Fruit fly (Drosophila melanogaster): ENCODE results near the gene CG5421.

CG5421 gene

DNA sequence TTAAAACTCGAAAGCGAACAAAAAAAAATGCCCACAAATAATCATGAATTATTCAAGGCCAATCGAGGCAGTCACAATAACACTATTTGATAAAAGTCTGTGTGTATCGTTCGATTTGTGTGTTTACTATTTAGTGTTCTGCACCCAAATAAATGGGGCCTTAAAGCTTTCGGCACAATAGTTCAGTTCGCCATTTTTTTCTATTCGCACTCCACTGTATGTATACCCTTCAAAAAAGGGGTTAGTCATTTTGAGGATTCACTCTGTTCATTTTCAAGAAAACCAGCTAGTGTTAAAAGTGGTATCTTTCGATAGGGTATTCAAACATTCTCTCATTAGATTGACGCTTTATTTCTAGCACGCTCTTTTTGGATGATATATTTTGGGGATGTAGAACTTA lies 19.7 kb upstream of the CG5421 start (continued):
- peak; percentile 7; the same call in 1 of the 2 replicates for TF ChIP-seq CG4730 (GFP tag; IDR thresholded peaks at IDR 0.05)
- no peak for TF ChIP-seq Bdp1 (GFP tag; optimal IDR thresholded peaks at IDR 0.05)
- TF ChIP-seq bigmax (GFP tag; optimal IDR thresholded peaks at IDR 0.05), result no peak
- TF ChIP-seq Hr3 (GFP tag; optimal IDR thresholded peaks at IDR 0.05), result no peak
- TF ChIP-seq slp2 (GFP tag; optimal IDR thresholded peaks at IDR 0.05), result no peak
- TF ChIP-seq CG10267 (tag; optimal IDR thresholded peaks at IDR 0.05), result peak; percentile 4
- TF ChIP-seq CG11723 (GFP tag; optimal IDR thresholded peaks at IDR 0.05), result peak; percentile 14
- no peak for TF ChIP-seq nmo (GFP tag; optimal IDR thresholded peaks at IDR 0.05)
- TF ChIP-seq Abd-B (GFP tag; optimal IDR thresholded peaks at IDR 0.05), result no peak
- TF ChIP-seq Lpt (GFP tag; optimal IDR thresholded peaks at IDR 0.05), result no peak
- TF ChIP-seq Rfx (GFP tag; IDR thresholded peaks at IDR 0.05), result peak; percentile 90
- 0 out of 2 replicates have a peak, but pooled peaks have one; percentile 7 for TF ChIP-seq CG11696 (GFP tag; IDR thresholded peaks at IDR 0.05)
- TF ChIP-seq abd-A (tag; optimal IDR thresholded peaks at IDR 0.05), result peak; percentile 96
- peak; percentile 12 for TF ChIP-seq nau (GFP tag; optimal IDR thresholded peaks at IDR 0.05)
- TF ChIP-seq CG1529 (GFP tag; optimal IDR thresholded peaks at IDR 0.05), result no peak
- TF ChIP-seq CG14667 (GFP tag; IDR thresholded peaks at IDR 0.05), result no peak
- no peak for TF ChIP-seq CG9797 (GFP tag; optimal IDR thresholded peaks at IDR 0.05)
- peak; percentile 17 for TF ChIP-seq CG10209 (GFP tag; optimal IDR thresholded peaks at IDR 0.05)
- TF ChIP-seq CG17568 (GFP tag; optimal IDR thresholded peaks at IDR 0.05), result no peak
- no peak for TF ChIP-seq Rx (GFP tag; IDR thresholded peaks at IDR 0.05)
- peak; percentile 73 for TF ChIP-seq CG34376 (GFP tag; optimal IDR thresholded peaks at IDR 0.05)
- TF ChIP-seq CTCF (GFP tag; optimal IDR thresholded peaks at IDR 0.05), result no peak
- TF ChIP-seq usp (GFP tag; optimal IDR thresholded peaks at IDR 0.05), result no peak
- TF ChIP-seq ash1 (GFP tag; optimal IDR thresholded peaks at IDR 0.05), result no peak
- TF ChIP-seq Gug (GFP tag; IDR thresholded peaks at IDR 0.05), result peak; percentile 55; the same call in 2 of the 4 replicates
- no peak for TF ChIP-seq peb (GFP tag; IDR thresholded peaks at IDR 0.05)
- TF ChIP-seq CG10366 (GFP tag; IDR thresholded peaks at IDR 0.05), result 0 out of 2 replicates have a peak, but pooled peaks have one; percentile 8
- 0 out of 2 replicates have a peak, but pooled peaks have one; percentile 19 for TF ChIP-seq cas (GFP tag; IDR thresholded peaks at IDR 0.05)
- peak; percentile 67; the same call in 1 of the 4 replicates for TF ChIP-seq chinmo (GFP tag; IDR thresholded peaks at IDR 0.05; ENCODE audit: partially characterized antibody)
- TF ChIP-seq ATbp (GFP tag; optimal IDR thresholded peaks at IDR 0.05), result no peak
- TF ChIP-seq HLHmδ (GFP tag; optimal IDR thresholded peaks at IDR 0.05), result no peak
- no peak for TF ChIP-seq Usf (GFP tag; optimal IDR thresholded peaks at IDR 0.05)
- TF ChIP-seq dati (GFP tag; IDR thresholded peaks at IDR 0.05), result no peak
- no peak for TF ChIP-seq CG31365 (tag; optimal IDR thresholded peaks at IDR 0.05)
- peak; percentile 88 for TF ChIP-seq slbo (GFP tag; IDR thresholded peaks at IDR 0.05)
- peak; percentile 12 for TF ChIP-seq Sox102F (GFP tag; optimal IDR thresholded peaks at IDR 0.05)
- TF ChIP-seq gsb (GFP tag; IDR thresholded peaks at IDR 0.05), result peak; percentile 64; the same call in 1 of the 2 replicates
- TF ChIP-seq sug (tag; optimal IDR thresholded peaks at IDR 0.05), result peak; percentile 60
- no peak for TF ChIP-seq fru (optimal IDR thresholded peaks at IDR 0.05)
- TF ChIP-seq CG6854 (GFP tag; optimal IDR thresholded peaks at IDR 0.05), result peak; percentile 14
- TF ChIP-seq CG3726 (GFP tag; IDR thresholded peaks at IDR 0.05), result no peak
- no peak for TF ChIP-seq CG12236 (GFP tag; optimal IDR thresholded peaks at IDR 0.05)
- TF ChIP-seq pros (GFP tag; optimal IDR thresholded peaks at IDR 0.05), result no peak
- TF ChIP-seq klu (GFP tag; IDR thresholded peaks at IDR 0.05), result no peak
- no peak for TF ChIP-seq fd96Cb (tag; optimal IDR thresholded peaks at IDR 0.05)
- TF ChIP-seq org-1 (GFP tag; optimal IDR thresholded peaks at IDR 0.05), result peak; percentile 12
- TF ChIP-seq Asciz (GFP tag; optimal IDR thresholded peaks at IDR 0.05), result no peak
- no peak for TF ChIP-seq hth (optimal IDR thresholded peaks at IDR 0.05)
- TF ChIP-seq dmrt99B (tag; optimal IDR thresholded peaks at IDR 0.05), result no peak
- TF ChIP-seq lov (optimal IDR thresholded peaks at IDR 0.05), result no peak
- no peak for TF ChIP-seq lov (GFP tag; IDR thresholded peaks at IDR 0.05)
- no peak for TF ChIP-seq luna (GFP tag; optimal IDR thresholded peaks at IDR 0.05)
- TF ChIP-seq CG16813 (GFP tag; IDR thresholded peaks at IDR 0.05; ENCODE audit: partially characterized antibody), result no peak

Data from whole organism, embryonic.